Worm (Caenorhabditis elegans): ENCODE measurements around the gene Y48A6B.9.

The Y48A6B.9 gene

ce11 chrIII:11066691-11067090 is 33.7 kb downstream of the Y48A6B.9 start:
- TF ChIP-seq tab-1 (GFP tag; IDR thresholded peaks at IDR 0.05) (peak; percentile 58), flt-1 (GFP tag; IDR thresholded peaks at IDR 0.05) (peak; percentile 78), T22C8.4 (GFP tag; IDR thresholded peaks at IDR 0.05) (peak; percentile 10; the same call in 1 of the 2 replicates), med-1 (GFP tag; optimal IDR thresholded peaks at IDR 0.05; ENCODE audit: insufficient read depth) (no peak), ztf-29 (GFP tag; IDR thresholded peaks at IDR 0.05) (0 out of 2 replicates have a peak, but pooled peaks have one; percentile 15), ztf-23 (GFP tag; IDR thresholded peaks at IDR 0.05) (peak; percentile 81), klf-2 (GFP tag; conservative IDR thresholded peaks at IDR 0.05) (no peak; the same call in 1 of the 2 replicates), ref-1 (GFP tag; conservative IDR thresholded peaks at IDR 0.05) (0 out of 2 replicates have a peak, but pooled peaks have one; percentile 6), cog-1 (tag; optimal IDR thresholded peaks at IDR 0.05) (peak; percentile 17)

DNA sequence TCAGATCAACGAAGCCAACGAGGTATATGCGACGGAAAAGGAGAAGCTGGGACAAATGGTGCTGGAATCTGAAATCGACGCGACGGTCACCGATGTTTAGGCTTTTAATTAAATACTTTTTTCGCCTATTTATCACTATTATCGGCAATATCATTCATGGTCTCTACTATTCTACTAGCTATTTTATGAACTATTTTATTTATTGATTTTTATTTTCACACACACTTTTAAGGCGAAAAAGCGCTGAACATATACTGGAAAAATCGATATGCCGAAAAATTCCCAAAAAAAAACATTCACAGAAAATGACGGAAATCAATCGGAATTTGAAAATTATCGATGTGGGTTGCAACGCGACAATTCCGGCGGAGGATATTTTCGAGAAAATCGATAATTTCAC is 35.6 kb downstream of the Y48A6B.9 start, which contains the start of gene W09D6.1:
W09D6.1 (plus strand) TSS at position 301 of the 400 bp plus-strand sequence.
- no peak for TF ChIP-seq flt-1 (GFP tag; IDR thresholded peaks at IDR 0.05)
- TF ChIP-seq ref-1 (GFP tag; conservative IDR thresholded peaks at IDR 0.05) = no peak
- TF ChIP-seq med-1 (GFP tag; optimal IDR thresholded peaks at IDR 0.05; ENCODE audit: insufficient read depth) = no peak
- no peak for TF ChIP-seq ztf-23 (GFP tag; IDR thresholded peaks at IDR 0.05)

- TF ChIP-seq ref-1 (GFP tag; conservative IDR thresholded peaks at IDR 0.05) (no peak), klf-2 (GFP tag; conservative IDR thresholded peaks at IDR 0.05) (no peak), ztf-23 (GFP tag; IDR thresholded peaks at IDR 0.05) (no peak), T22C8.4 (GFP tag; IDR thresholded peaks at IDR 0.05) (no peak), cog-1 (tag; optimal IDR thresholded peaks at IDR 0.05) (no peak), flt-1 (GFP tag; IDR thresholded peaks at IDR 0.05) (no peak), ztf-29 (GFP tag; IDR thresholded peaks at IDR 0.05) (no peak), tab-1 (GFP tag; IDR thresholded peaks at IDR 0.05) (no peak)
These were observed 36.3 kb downstream of the Y48A6B.9 start for ce11 chrIII:11069265-11069664.

DNA sequence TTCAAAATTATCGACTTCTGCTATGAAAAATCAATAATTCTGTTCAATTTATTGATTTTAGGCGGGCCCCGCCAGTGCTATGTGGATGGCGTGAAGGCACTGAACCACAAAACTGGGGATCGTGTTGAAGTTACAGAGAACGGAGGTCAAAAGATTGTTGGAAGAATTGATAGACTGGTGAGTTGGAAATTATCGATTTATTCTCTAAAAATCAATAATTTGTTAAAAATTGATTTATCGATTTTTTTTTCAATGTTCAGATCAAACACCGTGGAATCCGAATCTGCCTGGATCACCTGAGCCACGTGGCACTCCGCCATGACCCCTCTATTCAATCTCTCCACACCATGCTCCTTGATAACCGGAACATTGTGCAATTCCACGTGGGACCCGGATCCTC is 37.2 kb downstream of the Y48A6B.9 start:
- TF ChIP-seq klf-2 (GFP tag; conservative IDR thresholded peaks at IDR 0.05) = no peak
- TF ChIP-seq T22C8.4 (GFP tag; IDR thresholded peaks at IDR 0.05) = peak; percentile 83

DNA sequence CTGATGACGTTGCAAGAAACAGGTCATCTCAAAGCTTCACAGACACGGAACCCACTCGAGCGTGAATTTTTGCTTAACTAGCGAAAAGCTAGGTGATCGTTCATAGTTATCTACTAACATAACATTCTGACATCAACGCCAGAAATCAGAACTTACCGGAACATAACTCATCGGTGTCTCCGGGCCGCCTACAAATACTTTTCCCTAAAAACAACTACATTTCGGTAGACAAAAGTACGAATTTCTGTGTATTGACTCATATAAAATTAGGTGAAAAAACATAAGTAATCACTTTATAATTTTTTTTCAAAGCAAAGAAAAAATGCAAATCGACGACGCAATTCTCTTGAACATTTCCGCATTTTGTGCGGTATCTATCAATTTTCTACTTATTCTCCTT is 41.2 kb downstream of the Y48A6B.9 start, which contains the start of gene str-261:
str-261 (plus strand) TSS at position 301 of the 400 bp plus-strand sequence.
- TF ChIP-seq tab-1 (GFP tag; IDR thresholded peaks at IDR 0.05) (no peak), cog-1 (tag; optimal IDR thresholded peaks at IDR 0.05) (no peak), ztf-23 (GFP tag; IDR thresholded peaks at IDR 0.05) (no peak)

DNA sequence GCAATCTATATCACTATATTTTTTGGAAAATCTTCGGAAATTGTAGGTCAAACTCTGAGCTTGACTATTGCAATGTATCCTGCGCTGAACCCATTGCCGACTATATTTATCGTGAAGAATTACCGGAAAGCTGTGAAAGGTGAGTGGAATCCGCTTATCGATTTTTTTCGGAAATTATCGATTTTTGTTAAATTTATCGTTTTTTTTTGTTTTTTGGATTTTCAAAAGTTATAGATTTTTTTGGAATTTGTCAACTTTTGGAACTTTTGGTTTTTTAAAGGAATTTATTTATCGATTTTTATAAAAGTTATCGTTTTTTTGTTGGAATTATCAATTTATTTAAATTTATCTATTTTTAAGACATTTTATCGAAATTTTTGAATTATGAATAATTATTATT is 43.8 kb downstream of the Y48A6B.9 start:
- TF ChIP-seq tab-1 (GFP tag; IDR thresholded peaks at IDR 0.05) = no peak
- no peak for TF ChIP-seq ref-1 (GFP tag; conservative IDR thresholded peaks at IDR 0.05)
- TF ChIP-seq flt-1 (GFP tag; IDR thresholded peaks at IDR 0.05) = no peak
- no peak for TF ChIP-seq klf-2 (GFP tag; conservative IDR thresholded peaks at IDR 0.05)
- no peak for TF ChIP-seq ztf-29 (GFP tag; IDR thresholded peaks at IDR 0.05)
- peak; percentile 51; the same call in 1 of the 2 replicates for TF ChIP-seq T22C8.4 (GFP tag; IDR thresholded peaks at IDR 0.05)
- TF ChIP-seq ztf-23 (GFP tag; IDR thresholded peaks at IDR 0.05) = no peak

DNA sequence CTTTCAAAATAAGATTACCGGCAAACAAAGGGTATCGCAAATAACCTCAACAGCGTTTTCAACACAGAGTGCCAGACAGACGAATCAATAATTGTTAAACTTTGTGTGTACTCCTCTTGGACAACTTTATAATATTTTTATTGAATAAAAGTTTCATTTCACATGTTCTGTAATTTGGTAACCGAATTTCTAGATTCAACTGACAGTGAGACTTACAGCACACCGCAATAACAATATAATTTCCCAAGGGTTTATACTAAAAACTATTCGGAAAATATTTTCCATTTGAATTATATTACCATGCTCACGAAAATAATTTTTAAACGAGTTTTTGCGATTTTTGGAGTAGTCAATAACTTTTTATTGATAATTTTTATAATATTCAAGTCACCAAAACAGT is 44.4 kb downstream of the Y48A6B.9 start, which contains the start of gene str-246:
str-246 (plus strand) TSS at position 301 of the 400 bp plus-strand sequence.
- TF ChIP-seq klf-2 (GFP tag; conservative IDR thresholded peaks at IDR 0.05) (no peak), ztf-23 (GFP tag; IDR thresholded peaks at IDR 0.05) (no peak), ztf-29 (GFP tag; IDR thresholded peaks at IDR 0.05) (no peak), tab-1 (GFP tag; IDR thresholded peaks at IDR 0.05) (no peak), med-1 (GFP tag; optimal IDR thresholded peaks at IDR 0.05; ENCODE audit: insufficient read depth) (no peak), ref-1 (GFP tag; conservative IDR thresholded peaks at IDR 0.05) (no peak), flt-1 (GFP tag; IDR thresholded peaks at IDR 0.05) (no peak), cog-1 (tag; optimal IDR thresholded peaks at IDR 0.05) (no peak), T22C8.4 (GFP tag; IDR thresholded peaks at IDR 0.05) (no peak)

DNA sequence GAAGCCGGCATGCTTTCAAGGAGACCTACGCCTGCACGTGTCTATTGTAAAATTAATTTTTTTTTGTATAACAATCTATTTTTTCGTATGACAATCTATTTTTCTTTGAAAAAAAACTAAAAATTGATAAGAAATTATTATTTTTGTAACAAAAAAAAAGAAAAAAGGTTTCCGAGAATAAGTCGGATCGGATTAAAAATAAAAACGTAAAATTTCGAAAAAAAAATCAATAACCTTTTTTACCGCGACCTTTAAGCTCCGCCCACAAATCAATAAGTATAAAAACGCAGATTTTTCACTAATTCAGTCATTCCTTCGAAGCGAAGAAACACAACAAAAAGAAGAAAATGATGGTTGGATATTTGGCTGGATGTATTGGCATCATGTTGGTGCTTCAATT is 46.5 kb downstream of the Y48A6B.9 start, which contains the start of gene W09D6.4:
W09D6.4 (plus strand) TSS at position 301 of the 400 bp plus-strand sequence.
- no peak for TF ChIP-seq klf-2 (GFP tag; conservative IDR thresholded peaks at IDR 0.05)
- TF ChIP-seq med-1 (GFP tag; optimal IDR thresholded peaks at IDR 0.05; ENCODE audit: insufficient read depth) = no peak
- TF ChIP-seq ztf-23 (GFP tag; IDR thresholded peaks at IDR 0.05) = no peak
- no peak for TF ChIP-seq tab-1 (GFP tag; IDR thresholded peaks at IDR 0.05)
- no peak for TF ChIP-seq ztf-29 (GFP tag; IDR thresholded peaks at IDR 0.05)
- no peak for TF ChIP-seq cog-1 (tag; optimal IDR thresholded peaks at IDR 0.05)
- no peak for TF ChIP-seq ref-1 (GFP tag; conservative IDR thresholded peaks at IDR 0.05)
- no peak for TF ChIP-seq flt-1 (GFP tag; IDR thresholded peaks at IDR 0.05)
- no peak for TF ChIP-seq T22C8.4 (GFP tag; IDR thresholded peaks at IDR 0.05)

- peak; percentile 80 for TF ChIP-seq T22C8.4 (GFP tag; IDR thresholded peaks at IDR 0.05)
These were observed 46.9 kb downstream of the Y48A6B.9 start for ce11 chrIII:11079884-11080283.

ce11 chrIII:11082604-11083003 is 49.6 kb downstream of the Y48A6B.9 start:
- TF ChIP-seq T22C8.4 (GFP tag; IDR thresholded peaks at IDR 0.05) (no peak), flt-1 (GFP tag; IDR thresholded peaks at IDR 0.05) (no peak)

DNA sequence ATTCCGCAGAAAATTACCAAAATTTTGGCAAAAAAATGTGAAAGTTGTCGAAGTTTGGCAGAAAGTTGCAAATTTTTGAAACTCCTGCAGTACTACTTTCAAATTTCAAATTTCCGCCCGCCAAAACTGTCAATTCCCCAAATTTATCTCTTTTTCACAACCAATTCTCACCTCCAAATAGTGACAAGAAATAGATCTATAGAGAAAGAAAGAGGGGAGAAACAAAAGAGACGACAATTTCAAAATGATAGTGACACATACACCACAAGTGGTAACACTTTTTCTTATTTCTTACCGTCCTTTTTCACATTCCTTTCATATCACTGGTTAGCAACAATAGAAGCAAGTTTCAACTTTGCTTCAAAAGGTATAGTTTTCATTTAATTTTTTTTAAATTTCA is 51.0 kb downstream of the Y48A6B.9 start:
- TF ChIP-seq ztf-29 (GFP tag; IDR thresholded peaks at IDR 0.05) (no peak), flt-1 (GFP tag; IDR thresholded peaks at IDR 0.05) (no peak), klf-2 (GFP tag; conservative IDR thresholded peaks at IDR 0.05) (no peak), tab-1 (GFP tag; IDR thresholded peaks at IDR 0.05) (no peak), ztf-23 (GFP tag; IDR thresholded peaks at IDR 0.05) (no peak), cog-1 (tag; optimal IDR thresholded peaks at IDR 0.05) (no peak), med-1 (GFP tag; optimal IDR thresholded peaks at IDR 0.05; ENCODE audit: insufficient read depth) (no peak), T22C8.4 (GFP tag; IDR thresholded peaks at IDR 0.05) (no peak), ref-1 (GFP tag; conservative IDR thresholded peaks at IDR 0.05) (no peak)
